Fruit fly (Drosophila melanogaster) whole organism, embryonic: ENCODE data around the gene ec.

Experiments
- Bdp1 ChIP-seq: fragments of 200-800 bp; sonication (Bioruptor generic); optimal IDR thresholded peaks from 3 replicates; lab custom pipeline; 2016; ENCODE audit warnings: missing biosample characterization, missing genetic modification characterization
- CG10209 ChIP-seq: fragments of 200-800 bp; sonication (Bioruptor generic); optimal IDR thresholded peaks from 3 replicates; lab custom pipeline; 2017; ENCODE audit warnings: missing biosample characterization, mild to moderate bottlenecking, missing genetic modification characterization, missing genetic modification reagents
- CG14965 ChIP-seq: fragments of 200-800 bp; sonication (Bioruptor generic); optimal IDR thresholded peaks from 2 replicates; lab custom pipeline; 2016; ENCODE audit warnings: missing biosample characterization, missing genetic modification characterization, borderline replicate concordance
- CG15696 ChIP-seq: fragments of 200-800 bp; sonication (Bioruptor generic); optimal IDR thresholded peaks from 2 replicates; lab custom pipeline; 2019; ENCODE audit warnings: missing biosample characterization, mild to moderate bottlenecking, missing genetic modification characterization, moderate library complexity
- CG17385 ChIP-seq: fragments of 200-800 bp; sonication (Bioruptor generic); optimal IDR thresholded peaks from 3 replicates; lab custom pipeline; 2018; ENCODE audit warnings: missing biosample characterization, mild to moderate bottlenecking, missing genetic modification characterization
- CG18599 ChIP-seq: fragments of 200-800 bp; sonication (Bioruptor generic); optimal IDR thresholded peaks from 3 replicates; lab custom pipeline; 2017; ENCODE audit warnings: missing biosample characterization, missing genetic modification characterization, mild to moderate bottlenecking, moderate library complexity, missing genetic modification reagents
- CG18619 ChIP-seq: fragments of 200-800 bp; sonication (Bioruptor generic); optimal IDR thresholded peaks from 3 replicates; lab custom pipeline; 2017; ENCODE audit warnings: missing biosample characterization, mild to moderate bottlenecking, missing genetic modification characterization
- CG2120 ChIP-seq: fragments of 200-800 bp; sonication (Bioruptor generic); optimal IDR thresholded peaks from 3 replicates; lab custom pipeline; 2016; ENCODE audit warnings: missing biosample characterization, missing genetic modification characterization
- CG2129 ChIP-seq: fragments of 200-800 bp; sonication (Bioruptor generic); IDR thresholded peaks from 2 replicates; pipeline ENCODE4 v1.3.6; 2022; ENCODE audit warnings: missing biosample characterization, missing genetic modification characterization; ENCODE audit not compliant: partially characterized antibody
- CG2678 ChIP-seq: fragments of 200-800 bp; sonication (Bioruptor generic); optimal IDR thresholded peaks from 3 replicates; lab custom pipeline; 2019; ENCODE audit warnings: missing biosample characterization, mild to moderate bottlenecking, missing genetic modification characterization, moderate library complexity
- CG30403 ChIP-seq: fragments of 200-800 bp; sonication (Bioruptor generic); optimal IDR thresholded peaks from 3 replicates; lab custom pipeline; 2016; ENCODE audit warnings: missing biosample characterization, missing genetic modification characterization
- CG30431 ChIP-seq: fragments of 200-800 bp; sonication (Bioruptor generic); optimal IDR thresholded peaks from 2 replicates; lab custom pipeline; 2017; ENCODE audit warnings: missing biosample characterization, missing genetic modification characterization
- CG3726 ChIP-seq: fragments of 200-800 bp; sonication (Bioruptor generic); IDR thresholded peaks from 3 replicates; pipeline ENCODE4, ENCODE4 v1.3.6; 2022; ENCODE audit warnings: missing biosample characterization, missing genetic modification characterization
- CG42726 ChIP-seq: fragments of 200-800 bp; sonication (Bioruptor generic); IDR thresholded peaks from 2 replicates; pipeline ENCODE4 v1.3.6; 2022; ENCODE audit warnings: missing biosample characterization, missing genetic modification characterization; ENCODE audit not compliant: partially characterized antibody
- CG4404 ChIP-seq: fragments of 200-800 bp; sonication (Bioruptor generic); IDR thresholded peaks from 2 replicates; pipeline ENCODE4 v1.3.6; 2022; ENCODE audit warnings: missing biosample characterization, missing genetic modification characterization
- CG4707 ChIP-seq: fragments of 200-800 bp; sonication (Bioruptor generic); optimal IDR thresholded peaks from 2 replicates; lab custom pipeline; 2018; ENCODE audit warnings: missing biosample characterization, mild to moderate bottlenecking, missing genetic modification characterization, moderate library complexity
- CG6683 ChIP-seq: fragments of 200-800 bp; sonication (Bioruptor generic); optimal IDR thresholded peaks from 2 replicates; lab custom pipeline; 2017; ENCODE audit warnings: missing biosample characterization, mild to moderate bottlenecking, missing genetic modification characterization, missing genetic modification reagents
- CG8388 ChIP-seq: fragments of 200-800 bp; sonication (Bioruptor generic); optimal IDR thresholded peaks from 2 replicates; lab custom pipeline; 2019; ENCODE audit warnings: missing biosample characterization, mild to moderate bottlenecking, missing genetic modification characterization, moderate library complexity
- CG8924 ChIP-seq: fragments of 200-800 bp; optimal IDR thresholded peaks from 3 replicates; lab custom pipeline; 2019; ENCODE audit warnings: missing biosample characterization, mild to moderate bottlenecking, missing genetic modification characterization, moderate library complexity
- CG9437 ChIP-seq: fragments of 200-800 bp; sonication (Bioruptor generic); optimal IDR thresholded peaks from 2 replicates; lab custom pipeline; 2018; ENCODE audit warnings: missing biosample characterization, mild to moderate bottlenecking, missing genetic modification characterization
- CTCF ChIP-seq: fragments of 200-800 bp; sonication (Bioruptor generic); optimal IDR thresholded peaks from 2 replicates; lab custom pipeline; 2017; ENCODE audit warnings: missing biosample characterization, mild to moderate bottlenecking, missing genetic modification characterization, moderate library complexity
- Doc3 ChIP-seq: fragments of 200-800 bp; sonication (Bioruptor generic); IDR thresholded peaks from 3 replicates; pipeline ENCODE4 v1.3.6; 2022; ENCODE audit warnings: missing biosample characterization, missing genetic modification characterization; ENCODE audit not compliant: partially characterized antibody
- GATAe ChIP-seq: fragments of 200-800 bp; sonication (Bioruptor generic); conservative IDR thresholded peaks from 2 replicates; pipeline ENCODE4 v1.3.6; 2022; ENCODE audit warnings: missing biosample characterization, missing genetic modification characterization
- Gug ChIP-seq: fragments of 200-800 bp; sonication (Bioruptor generic); IDR thresholded peaks from 4 replicates; pipeline ENCODE4 v1.3.6; 2022; ENCODE audit warnings: missing biosample characterization, missing genetic modification characterization
- HHEX ChIP-seq: fragments of 200-800 bp; sonication (Bioruptor generic); optimal IDR thresholded peaks from 3 replicates; lab custom pipeline; 2017; ENCODE audit warnings: missing biosample characterization, mild to moderate bottlenecking, missing genetic modification characterization, missing genetic modification reagents
- HLH3B ChIP-seq: fragments of 200-800 bp; sonication (Bioruptor generic); IDR thresholded peaks from 2 replicates; pipeline ENCODE4 v1.3.6; 2022; ENCODE audit warnings: missing biosample characterization, missing genetic modification characterization
- Kr ChIP-seq: fragments of 200-800 bp; sonication (Bioruptor generic); optimal IDR thresholded peaks from 2 replicates; lab custom pipeline; 2017; ENCODE audit warnings: missing biosample characterization, mild to moderate bottlenecking, missing genetic modification characterization
- NFAT ChIP-seq: fragments of 200-800 bp; sonication (Bioruptor generic); IDR thresholded peaks from 2 replicates; pipeline ENCODE4 v1.3.6; 2022; ENCODE audit warnings: missing biosample characterization, missing genetic modification characterization
- Nf-YA ChIP-seq: fragments of 200-800 bp; sonication (Bioruptor generic); IDR thresholded peaks from 2 replicates; pipeline ENCODE4 v1.3.6; 2022; ENCODE audit warnings: missing biosample characterization, missing genetic modification characterization
- Sry-β ChIP-seq: fragments of 200-800 bp; sonication (Bioruptor generic); optimal IDR thresholded peaks from 2 replicates; lab custom pipeline; 2018; ENCODE audit warnings: missing biosample characterization, mild to moderate bottlenecking, missing genetic modification characterization, moderate library complexity
- TFAM ChIP-seq: fragments of 200-800 bp; sonication (Bioruptor generic); optimal IDR thresholded peaks from 2 replicates; lab custom pipeline; 2017; ENCODE audit warnings: missing biosample characterization, missing genetic modification characterization, inconsistent platforms
- Trl ChIP-seq, 3 experiments: fragments of >200 bp in 2 of 3; fragments of 200-800 bp in 1 of 3; sonication (Bioruptor generic) in 1 of 3; optimal IDR thresholded peaks; 2 replicates in 1 of 3; 3 replicates in 2 of 3; lab custom pipeline; 2016 to 2017; ENCODE audit warnings: missing biosample characterization in 1 of 3, missing genetic modification characterization in 1 of 3
- Usf ChIP-seq: fragments of 200-800 bp; sonication (Bioruptor generic); optimal IDR thresholded peaks from 2 replicates; lab custom pipeline; 2017; ENCODE audit warnings: missing genotype, missing biosample characterization, missing genetic modification characterization
- amos ChIP-seq: fragments of 200-800 bp; sonication (Bioruptor generic); IDR thresholded peaks from 2 replicates; pipeline ENCODE4 v1.3.6; 2022; ENCODE audit warnings: missing biosample characterization, missing genetic modification characterization; ENCODE audit not compliant: partially characterized antibody
- ara ChIP-seq: fragments of 200-800 bp; sonication (Bioruptor generic); IDR thresholded peaks from 2 replicates; pipeline ENCODE4 v1.3.6; 2022; ENCODE audit warnings: missing biosample characterization, missing genetic modification characterization
- ash1 ChIP-seq: fragments of 200-800 bp; sonication (Bioruptor generic); optimal IDR thresholded peaks from 2 replicates; lab custom pipeline; 2018; ENCODE audit warnings: missing biosample characterization, mild to moderate bottlenecking, missing genetic modification characterization
- bbx ChIP-seq: fragments of 200-800 bp; sonication (Bioruptor generic); IDR thresholded peaks from 2 replicates; pipeline ENCODE4 v1.3.6; 2022; ENCODE audit warnings: missing biosample characterization, missing genetic modification characterization; ENCODE audit not compliant: partially characterized antibody
- bcd ChIP-seq: fragments of 200-800 bp; sonication (Bioruptor generic); optimal IDR thresholded peaks from 2 replicates; lab custom pipeline; 2017; ENCODE audit warnings: missing biosample characterization, mild to moderate bottlenecking, missing genetic modification characterization
- btn ChIP-seq: fragments of 200-800 bp; sonication (Bioruptor generic); optimal IDR thresholded peaks from 2 replicates; lab custom pipeline; 2016; ENCODE audit warnings: missing biosample characterization, missing genetic modification characterization
- caup ChIP-seq: fragments of 200-800 bp; sonication (Bioruptor generic); optimal IDR thresholded peaks from 3 replicates; lab custom pipeline; 2017; ENCODE audit warnings: missing biosample characterization, mild to moderate bottlenecking, missing genetic modification characterization, moderate library complexity; ENCODE audit not compliant: severe bottlenecking
- chn ChIP-seq: fragments of 200-800 bp; sonication (Bioruptor generic); optimal IDR thresholded peaks from 2 replicates; lab custom pipeline; 2016; ENCODE audit warnings: missing biosample characterization, missing genetic modification characterization
- crp ChIP-seq, 2 experiments: fragments of 200-800 bp; sonication (Bioruptor generic); optimal IDR thresholded peaks; 2 replicates in 1 of 2; 3 replicates in 1 of 2; lab custom pipeline; 2017; ENCODE audit warnings: missing biosample characterization in 2 of 2, missing genetic modification characterization in 2 of 2, mild to moderate bottlenecking in 1 of 2, moderate library complexity in 1 of 2
- pita ChIP-seq: fragments of 200-800 bp; sonication (Bioruptor generic); optimal IDR thresholded peaks from 2 replicates; lab custom pipeline; 2017; ENCODE audit warnings: missing biosample characterization, mild to moderate bottlenecking, missing genetic modification characterization
- usp ChIP-seq: fragments of >200 bp; optimal IDR thresholded peaks from 2 replicates; lab custom pipeline; 2017; ENCODE audit warnings: missing biosample characterization, missing genetic modification characterization
- zf30C ChIP-seq: fragments of 200-800 bp; sonication (Bioruptor generic); optimal IDR thresholded peaks from 3 replicates; lab custom pipeline; 2018; ENCODE audit warnings: missing biosample characterization, mild to moderate bottlenecking, missing genetic modification characterization
- zfh1 ChIP-seq: fragments of 200-800 bp; sonication (Bioruptor generic); IDR thresholded peaks from 3 replicates; pipeline ENCODE4 v1.3.6; 2022; ENCODE audit warnings: missing biosample characterization, missing genetic modification characterization
- zfh2 ChIP-seq: fragments of 200-800 bp; sonication (Bioruptor generic); optimal IDR thresholded peaks from 2 replicates; lab custom pipeline; 2016; ENCODE audit warnings: missing biosample characterization, missing genetic modification characterization

ec gene

DNA sequence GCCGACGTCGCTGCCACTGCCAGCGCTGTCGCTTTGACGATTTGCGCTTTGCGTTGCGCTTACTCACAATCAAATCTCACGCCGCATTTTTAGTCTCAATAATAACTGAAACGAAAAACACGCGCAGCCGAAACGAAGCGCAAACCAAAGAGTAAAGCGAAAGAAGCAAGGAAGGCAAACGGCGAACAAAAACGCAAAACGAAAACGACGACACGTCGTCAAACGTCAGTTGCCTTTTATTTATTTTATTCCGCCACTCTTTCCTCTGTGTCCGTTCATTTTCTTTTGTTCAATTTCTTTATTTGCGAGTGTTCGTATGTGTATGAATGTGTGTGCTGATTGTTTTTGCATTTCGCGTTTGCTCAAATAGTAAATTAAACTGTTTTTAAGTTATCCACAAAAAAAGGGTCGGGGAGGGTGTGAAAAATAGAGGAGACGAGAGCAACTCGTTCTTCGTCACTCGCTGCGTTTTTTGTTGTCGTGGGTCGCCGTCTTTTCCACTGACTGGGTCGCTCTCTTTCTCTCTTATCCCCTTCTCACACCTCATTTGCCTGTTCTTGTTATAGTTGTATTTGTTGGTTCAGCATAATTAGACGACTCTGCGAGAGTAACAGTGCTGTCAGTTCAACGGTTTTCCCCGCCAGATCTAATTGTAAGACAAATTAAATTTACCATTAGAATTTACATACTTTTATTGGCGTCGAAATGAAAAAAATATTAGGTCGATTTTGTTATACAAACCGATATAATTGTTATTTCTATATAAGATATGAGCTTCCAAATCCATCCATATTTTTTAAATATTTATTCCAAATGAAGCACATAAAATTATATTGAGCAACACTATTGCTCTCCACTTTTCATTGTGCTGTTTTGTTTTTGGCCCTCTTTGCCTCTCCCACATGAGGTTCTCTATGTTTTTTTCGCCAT, 38.4 kb upstream of the ec start (continued):
- no peak for TF ChIP-seq bbx (GFP tag; lab: Robert Waterston, UW)
- no peak for TF ChIP-seq CTCF (GFP tag; lab: Kevin White, UChicago)
- peak; percentile 65 to 84 for TF ChIP-seq Trl (optimal IDR thresholded peaks at IDR 0.05; lab: Kevin White, UChicago)
- TF ChIP-seq Trl (GFP tag; optimal IDR thresholded peaks at IDR 0.05; lab: Kevin White, UChicago): peak; percentile 53
- peak; percentile 43 for TF ChIP-seq zfh2 (GFP tag; lab: Kevin White, UChicago)
- no peak; the same call in 3 of the 4 replicates for TF ChIP-seq Gug
- TF ChIP-seq Bdp1 (GFP tag; lab: Kevin White, UChicago): no peak
- TF ChIP-seq CG8924 (tag; lab: Kevin White, UChicago): peak; percentile 86
- TF ChIP-seq TFAM (GFP tag; lab: Kevin White, UChicago): no peak
- no peak for TF ChIP-seq pita
- no peak for TF ChIP-seq CG30431
- peak; percentile 82 for TF ChIP-seq caup
- no peak for TF ChIP-seq CG42726 (GFP tag; lab: Robert Waterston, UW)
- no peak for TF ChIP-seq amos (GFP tag; lab: Robert Waterston, UW)
- no peak for TF ChIP-seq usp
- TF ChIP-seq crp (GFP tag; optimal IDR thresholded peaks at IDR 0.05; lab: Kevin White, UChicago): no peak
- TF ChIP-seq ash1 (GFP tag; lab: Kevin White, UChicago): no peak
- TF ChIP-seq chn (GFP tag; lab: Kevin White, UChicago): peak; percentile 44
- TF ChIP-seq Kr (GFP tag; lab: Kevin White, UChicago): no peak
- TF ChIP-seq bcd (GFP tag; lab: Kevin White, UChicago): peak; percentile 71
- peak; percentile 74 for TF ChIP-seq CG6683
- peak; percentile 73 for TF ChIP-seq CG17385
- peak; percentile 45 for TF ChIP-seq Usf (GFP tag; lab: Kevin White, UChicago)
- TF ChIP-seq zfh1: peak; percentile 71
- TF ChIP-seq CG30403: peak; percentile 73
- 0 out of 2 replicates have a peak, but pooled peaks have one; percentile 18 for TF ChIP-seq Nf-YA (GFP tag; lab: Robert Waterston, UW)
- TF ChIP-seq CG2120: peak; percentile 87
- TF ChIP-seq CG4707 (GFP tag; lab: Kevin White, UChicago): no peak
- TF ChIP-seq NFAT (GFP tag; lab: Robert Waterston, UW): peak; percentile 57
- peak; percentile 63 for TF ChIP-seq CG15696
- TF ChIP-seq HLH3B (GFP tag; lab: Robert Waterston, UW): 0 out of 2 replicates have a peak, but pooled peaks have one; percentile 16
- no peak for TF ChIP-seq btn (GFP tag; lab: Kevin White, UChicago)
- peak; percentile 70 for TF ChIP-seq CG8388 (GFP tag; lab: Kevin White, UChicago)
- TF ChIP-seq CG18599: peak; percentile 90
- no peak for TF ChIP-seq zf30C (GFP tag; lab: Kevin White, UChicago)
- 0 out of 2 replicates have a peak, but pooled peaks have one; percentile 20 for TF ChIP-seq GATAe (GFP tag; lab: Robert Waterston, UW)
- TF ChIP-seq ara (GFP tag; lab: Robert Waterston, UW): 0 out of 2 replicates have a peak, but pooled peaks have one; percentile 47
- peak; percentile 95 for TF ChIP-seq Sry-β
- TF ChIP-seq CG18619: peak; percentile 74
- TF ChIP-seq HHEX (GFP tag; lab: Kevin White, UChicago): peak; percentile 48
- TF ChIP-seq CG2129 (GFP tag; lab: Robert Waterston, UW): no peak
- TF ChIP-seq CG10209 (GFP tag; lab: Kevin White, UChicago): peak; percentile 75
- TF ChIP-seq CG2678: peak; percentile 91
- peak; percentile 64 for TF ChIP-seq CG9437
- TF ChIP-seq CG14965: no peak
- TF ChIP-seq Doc3 (GFP tag; lab: Robert Waterston, UW): no peak
- TF ChIP-seq CG3726: no peak
- 0 out of 2 replicates have a peak, but pooled peaks have one; percentile 23 for TF ChIP-seq CG4404 (GFP tag; lab: Robert Waterston, UW)
